Worm (Caenorhabditis elegans) whole organism, young adult: ENCODE data around the gene stim-1.

Source experiments
- ama-1 ChIP-seq, 3 experiments: fragments of 150-350 bp in 1 of 3; sonication (generic microtip) in 2 of 3; optimal IDR thresholded peaks; 2 replicates each; lab custom pipeline; 2014 to 2018; ENCODE audit warnings: missing biosample characterization in 2 of 3, missing genetic modification characterization in 2 of 3, missing genetic modification reagents in 2 of 3
- madf-8 ChIP-seq: fragments of 200-800 bp; sonication (Bioruptor generic); conservative IDR thresholded peaks from 2 replicates; pipeline ENCODE4 v1.3.6; 2022; ENCODE audit warnings: missing genetic modification reagents, missing genetic modification characterization, missing compliant biosample characterization
- nhr-179 ChIP-seq: sonication (generic microtip); optimal IDR thresholded peaks from 2 replicates; lab custom pipeline; 2016; ENCODE audit warnings: mild to moderate bottlenecking, missing genetic modification characterization, missing compliant biosample characterization
- sptf-2 ChIP-seq: fragments of 200-800 bp; sonication (Bioruptor generic); optimal IDR thresholded peaks from 2 replicates; lab custom pipeline; 2018; ENCODE audit warnings: mild to moderate bottlenecking, missing genetic modification characterization, missing compliant biosample characterization

- no peak for TF ChIP-seq ama-1 (optimal IDR thresholded peaks at IDR 0.05; lab: Kevin White, UChicago)
- TF ChIP-seq ama-1 (GFP tag; optimal IDR thresholded peaks at IDR 0.05; lab: Kevin White, UChicago), result no peak
- TF ChIP-seq madf-8 (GFP tag; lab: Robert Waterston, UW), result no peak
- TF ChIP-seq sptf-2 (GFP tag; lab: Kevin White, UChicago), result no peak
- TF ChIP-seq nhr-179, result no peak
Observed at ce11 chrIII:402168-402813, 16.3 kb downstream of the stim-1 start, which contains the start of the genes Y55B1BL.1 and Y55B1BL.2.
